Fruit fly (Drosophila melanogaster) whole organism, embryonic: ENCODE results near the gene CaBP1.

Experiments used
- ATbp ChIP-seq: fragments of 200-800 bp; sonication (Bioruptor generic); optimal IDR thresholded peaks from 2 replicates; lab custom pipeline; 2017; ENCODE audit warnings: missing biosample characterization, mild to moderate bottlenecking, missing genetic modification characterization, missing genetic modification reagents
- Awh ChIP-seq: fragments of 200-800 bp; sonication (Bioruptor generic); IDR thresholded peaks from 2 replicates; pipeline ENCODE4, ENCODE4 v1.3.6; 2022; ENCODE audit warnings: missing biosample characterization, missing genetic modification characterization
- B-H2 ChIP-seq: fragments of 200-800 bp; sonication (Bioruptor generic); optimal IDR thresholded peaks from 2 replicates; lab custom pipeline; 2018; ENCODE audit warnings: missing biosample characterization, mild to moderate bottlenecking, missing genetic modification characterization
- C15 ChIP-seq: fragments of 200-800 bp; sonication (Bioruptor generic); IDR thresholded peaks from 3 replicates; pipeline ENCODE4 v1.3.6; 2022; ENCODE audit warnings: missing biosample characterization, missing genetic modification characterization
- CG10274 ChIP-seq: fragments of 200-800 bp; sonication (Bioruptor generic); optimal IDR thresholded peaks from 3 replicates; lab custom pipeline; 2017; ENCODE audit warnings: missing biosample characterization, mild to moderate bottlenecking, missing genetic modification characterization
- CG11398 ChIP-seq: fragments of 200-800 bp; sonication (Bioruptor generic); optimal IDR thresholded peaks from 2 replicates; lab custom pipeline; 2016; ENCODE audit warnings: missing biosample characterization, missing genetic modification characterization
- CG11695 ChIP-seq: fragments of 200-800 bp; sonication (Bioruptor generic); IDR thresholded peaks from 3 replicates; pipeline ENCODE4 v1.3.6; 2022; ENCODE audit warnings: missing biosample characterization, missing genetic modification characterization
- CG11696 ChIP-seq: fragments of 200-800 bp; sonication (Bioruptor generic); IDR thresholded peaks from 2 replicates; pipeline ENCODE4 v1.3.6; 2022; ENCODE audit warnings: missing biosample characterization, missing genetic modification characterization
- CG14050 ChIP-seq: fragments of 200-800 bp; sonication (Bioruptor generic); IDR thresholded peaks from 3 replicates; pipeline ENCODE4 v1.3.6; 2022; ENCODE audit warnings: missing biosample characterization, missing genetic modification characterization
- CG14667 ChIP-seq: fragments of 200-800 bp; sonication (Bioruptor generic); IDR thresholded peaks from 2 replicates; pipeline ENCODE4 v1.3.6; 2022; ENCODE audit warnings: missing biosample characterization, missing genetic modification characterization
- CG1603 ChIP-seq: fragments of 200-800 bp; sonication (Bioruptor generic); optimal IDR thresholded peaks from 2 replicates; lab custom pipeline; 2019; ENCODE audit warnings: missing biosample characterization, mild to moderate bottlenecking, missing genetic modification characterization, moderate library complexity
- CG17186 ChIP-seq: fragments of 200-800 bp; sonication (Bioruptor generic); optimal IDR thresholded peaks from 3 replicates; lab custom pipeline; 2017; ENCODE audit warnings: missing biosample characterization, missing genetic modification reagents, missing genetic modification characterization
- CG17328 ChIP-seq: fragments of 200-800 bp; sonication (Bioruptor generic); IDR thresholded peaks from 2 replicates; pipeline ENCODE4 v1.3.6; 2022; ENCODE audit warnings: missing biosample characterization, missing genetic modification characterization
- CG17829 ChIP-seq: fragments of 200-800 bp; optimal IDR thresholded peaks from 2 replicates; lab custom pipeline; 2019; ENCODE audit warnings: missing biosample characterization, mild to moderate bottlenecking, missing genetic modification characterization, moderate library complexity
- CG1792 ChIP-seq: fragments of 200-800 bp; sonication (Bioruptor generic); optimal IDR thresholded peaks from 2 replicates; lab custom pipeline; 2016; ENCODE audit warnings: missing biosample characterization, missing genetic modification characterization
- CG2129 ChIP-seq: fragments of 200-800 bp; sonication (Bioruptor generic); IDR thresholded peaks from 2 replicates; pipeline ENCODE4 v1.3.6; 2022; ENCODE audit warnings: missing biosample characterization, missing genetic modification characterization; ENCODE audit not compliant: partially characterized antibody
- CG2199 ChIP-seq: fragments of 200-800 bp; sonication (Bioruptor generic); IDR thresholded peaks from 3 replicates; pipeline ENCODE4 v1.3.6; 2022; ENCODE audit warnings: missing biosample characterization, missing genetic modification characterization
- CG3163 ChIP-seq: fragments of 200-800 bp; sonication (Bioruptor generic); optimal IDR thresholded peaks from 3 replicates; lab custom pipeline; 2016; ENCODE audit warnings: missing biosample characterization, missing genetic modification characterization
- CG3281 ChIP-seq: fragments of 200-800 bp; sonication (Bioruptor generic); optimal IDR thresholded peaks from 3 replicates; lab custom pipeline; 2017; ENCODE audit warnings: missing biosample characterization, mild to moderate bottlenecking, missing genetic modification characterization
- CG3407 ChIP-seq: fragments of 200-800 bp; sonication (Bioruptor generic); optimal IDR thresholded peaks from 2 replicates; lab custom pipeline; 2018; ENCODE audit warnings: missing biosample characterization, mild to moderate bottlenecking, missing genetic modification characterization
- CG6654 ChIP-seq: fragments of 200-800 bp; sonication (Bioruptor generic); optimal IDR thresholded peaks from 2 replicates; lab custom pipeline; 2017; ENCODE audit warnings: missing biosample characterization, mild to moderate bottlenecking, missing genetic modification characterization
- CG8765 ChIP-seq: fragments of 200-800 bp; sonication (Bioruptor generic); IDR thresholded peaks from 2 replicates; pipeline ENCODE4 v1.3.6; 2022; ENCODE audit warnings: missing biosample characterization, missing genetic modification characterization
- Camta ChIP-seq: fragments of 200-800 bp; sonication (Bioruptor generic); optimal IDR thresholded peaks from 2 replicates; lab custom pipeline; 2016; ENCODE audit warnings: missing biosample characterization, missing genetic modification characterization
- H2.0 ChIP-seq: fragments of 200-800 bp; sonication (Bioruptor generic); IDR thresholded peaks from 2 replicates; pipeline ENCODE4 v1.3.6; 2022; ENCODE audit warnings: missing biosample characterization, missing genetic modification characterization
- Hmx ChIP-seq: fragments of 200-800 bp; sonication (Bioruptor generic); optimal IDR thresholded peaks from 2 replicates; lab custom pipeline; 2016; ENCODE audit warnings: missing biosample characterization, missing genetic modification characterization
- Hsf ChIP-seq: fragments of 200-800 bp; sonication (Bioruptor generic); optimal IDR thresholded peaks from 3 replicates; lab custom pipeline; 2016; ENCODE audit warnings: missing biosample characterization, missing genetic modification characterization
- Mrtf ChIP-seq: fragments of 200-800 bp; sonication (Bioruptor generic); IDR thresholded peaks from 3 replicates; pipeline ENCODE4 v1.3.6; 2022; ENCODE audit warnings: missing biosample characterization, missing genetic modification characterization
- NC2α ChIP-seq: fragments of 200-800 bp; sonication (Bioruptor generic); optimal IDR thresholded peaks from 2 replicates; lab custom pipeline; 2016; ENCODE audit warnings: missing biosample characterization, missing genetic modification characterization
- Neu2 ChIP-seq: fragments of 200-800 bp; sonication (Bioruptor generic); optimal IDR thresholded peaks from 3 replicates; lab custom pipeline; 2016; ENCODE audit warnings: missing biosample characterization, missing genetic modification characterization, borderline replicate concordance
- Nf-YB ChIP-seq: fragments of 200-800 bp; sonication (Bioruptor generic); optimal IDR thresholded peaks from 3 replicates; lab custom pipeline; 2019; ENCODE audit warnings: missing biosample characterization, mild to moderate bottlenecking, missing genetic modification characterization, moderate library complexity
- Oli ChIP-seq: fragments of 200-800 bp; sonication (Bioruptor generic); optimal IDR thresholded peaks from 2 replicates; lab custom pipeline; 2018; ENCODE audit warnings: missing biosample characterization, mild to moderate bottlenecking, missing genetic modification characterization, moderate library complexity
- Scr ChIP-seq: fragments of 200-800 bp; sonication (Bioruptor generic); IDR thresholded peaks from 2 replicates; pipeline ENCODE4 v1.3.6; 2022; ENCODE audit warnings: missing biosample characterization, missing genetic modification characterization; ENCODE audit not compliant: partially characterized antibody
- ab ChIP-seq: fragments of 200-800 bp; sonication (Bioruptor generic); optimal IDR thresholded peaks from 2 replicates; lab custom pipeline; 2016; ENCODE audit warnings: missing biosample characterization, missing genetic modification characterization
- abd-A ChIP-seq: fragments of 200-800 bp; sonication (Bioruptor generic); optimal IDR thresholded peaks from 3 replicates; lab custom pipeline; 2019; ENCODE audit warnings: missing biosample characterization, mild to moderate bottlenecking, missing genetic modification characterization, moderate library complexity
- bowl ChIP-seq: fragments of 200-800 bp; sonication (Bioruptor generic); IDR thresholded peaks from 2 replicates; pipeline ENCODE4 v1.3.6; 2022; ENCODE audit warnings: missing biosample characterization, missing genetic modification characterization
- br ChIP-seq: fragments of >200 bp; optimal IDR thresholded peaks from 2 replicates; lab custom pipeline; 2017
- btn ChIP-seq: fragments of 200-800 bp; sonication (Bioruptor generic); optimal IDR thresholded peaks from 2 replicates; lab custom pipeline; 2016; ENCODE audit warnings: missing biosample characterization, missing genetic modification characterization
- dati ChIP-seq: fragments of 200-800 bp; sonication (Bioruptor generic); IDR thresholded peaks from 2 replicates; pipeline ENCODE4 v1.3.6; 2022; ENCODE audit warnings: missing biosample characterization, missing genetic modification characterization
- dpn ChIP-seq, 2 experiments: fragments of 200-800 bp; sonication (Bioruptor generic); optimal IDR thresholded peaks; 3 replicates each; lab custom pipeline; 2016; ENCODE audit warnings: missing biosample characterization in 2 of 2, missing genetic modification characterization in 2 of 2
- en ChIP-seq: fragments of 200-800 bp; sonication (Bioruptor generic); optimal IDR thresholded peaks from 2 replicates; lab custom pipeline; 2016; ENCODE audit warnings: missing biosample characterization, missing genetic modification characterization
- esg ChIP-seq: fragments of 200-800 bp; sonication (Bioruptor generic); conservative IDR thresholded peaks from 2 replicates; pipeline ENCODE4 v1.3.6; 2022; ENCODE audit warnings: missing biosample characterization, missing genetic modification characterization
- h ChIP-seq: fragments of >200 bp; optimal IDR thresholded peaks from 2 replicates; lab custom pipeline; 2017
- hbn ChIP-seq: fragments of 200-800 bp; sonication (Bioruptor generic); IDR thresholded peaks from 2 replicates; pipeline ENCODE4 v1.3.6; 2022; ENCODE audit warnings: missing biosample characterization, missing genetic modification characterization; ENCODE audit not compliant: partially characterized antibody
- jing ChIP-seq: fragments of 200-800 bp; sonication (Bioruptor generic); optimal IDR thresholded peaks from 2 replicates; lab custom pipeline; 2018; ENCODE audit warnings: missing biosample characterization, mild to moderate bottlenecking, missing genetic modification characterization
- kah ChIP-seq: fragments of 200-800 bp; sonication (Bioruptor generic); optimal IDR thresholded peaks from 2 replicates; lab custom pipeline; 2018; ENCODE audit warnings: missing biosample characterization, mild to moderate bottlenecking, missing genetic modification characterization
- nerfin-2 ChIP-seq: fragments of 200-800 bp; sonication (Bioruptor generic); IDR thresholded peaks from 2 replicates; pipeline ENCODE4 v1.3.6; 2022; ENCODE audit warnings: missing biosample characterization, missing genetic modification characterization; ENCODE audit not compliant: partially characterized antibody
- pfk ChIP-seq: fragments of 200-800 bp; sonication (Bioruptor generic); optimal IDR thresholded peaks from 2 replicates; lab custom pipeline; 2018; ENCODE audit warnings: missing biosample characterization, mild to moderate bottlenecking, missing genetic modification characterization, moderate library complexity
- row ChIP-seq: fragments of 200-800 bp; sonication (Bioruptor generic); IDR thresholded peaks from 3 replicates; pipeline ENCODE4 v1.3.6; 2022; ENCODE audit warnings: missing biosample characterization, missing genetic modification characterization
- so ChIP-seq: fragments of 200-800 bp; sonication (Bioruptor generic); IDR thresholded peaks from 3 replicates; pipeline ENCODE4 v1.3.6; 2022; ENCODE audit warnings: missing biosample characterization, missing genetic modification characterization
- yki ChIP-seq: fragments of >200 bp; optimal IDR thresholded peaks from 3 replicates; lab custom pipeline; 2018

Gene CaBP1

DNA sequence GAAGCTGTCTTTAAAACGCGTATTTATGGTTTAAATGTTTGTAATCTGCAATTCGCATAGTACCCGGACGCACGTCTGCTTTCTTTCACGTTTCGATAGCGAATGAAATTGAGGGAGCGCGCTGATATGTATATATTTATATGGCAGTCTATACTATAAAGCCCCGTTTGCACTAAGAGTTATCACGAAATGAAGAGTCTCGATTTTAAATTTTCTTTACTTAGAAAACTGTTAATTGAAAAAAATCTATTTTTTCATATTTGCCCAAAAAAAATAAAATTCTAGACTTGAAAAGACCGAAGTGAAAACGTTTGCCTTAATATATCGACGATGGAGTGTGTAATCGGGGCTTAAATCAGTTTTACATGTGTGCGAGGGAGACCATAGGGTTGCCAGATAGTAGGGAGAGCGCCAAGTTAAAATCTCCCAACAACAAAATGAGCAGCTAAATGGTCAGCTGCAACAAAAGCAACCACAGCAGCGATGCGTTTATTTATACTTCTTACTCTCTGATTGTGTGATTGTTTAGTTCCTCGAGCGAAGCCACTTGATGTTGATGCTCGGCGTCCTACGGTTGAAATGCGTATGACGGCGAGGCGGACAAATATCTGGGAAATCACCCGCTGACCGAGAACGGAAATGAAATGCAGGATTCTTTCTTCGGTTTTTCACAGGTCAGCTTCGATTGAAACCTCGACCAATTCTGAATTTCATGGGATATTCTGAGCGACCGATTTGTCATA, 30.8 kb downstream of the CaBP1 start, which contains the start of gene cact (continued):
- TF ChIP-seq en (GFP tag; lab: Kevin White, UChicago) (peak; percentile 88), H2.0 (GFP tag; lab: Robert Waterston, UW) (peak; percentile 88), nerfin-2 (GFP tag; lab: Robert Waterston, UW) (no peak), C15 (0 out of 3 replicates have a peak, but pooled peaks have one; percentile 53), jing (peak; percentile 75), so (GFP tag; lab: Robert Waterston, UW) (peak; percentile 92), kah (peak; percentile 53), CG2199 (GFP tag; lab: Robert Waterston, UW) (peak; percentile 87), bowl (peak; percentile 32; the same call in 1 of the 2 replicates), CG14667 (GFP tag; lab: Robert Waterston, UW) (no peak; the same call in 1 of the 2 replicates), B-H2 (peak; percentile 89), CG17328 (GFP tag; lab: Robert Waterston, UW) (peak; percentile 91), Neu2 (peak; percentile 60), esg (peak; percentile 90), Scr (GFP tag; lab: Robert Waterston, UW) (peak; percentile 69), row (GFP tag; lab: Robert Waterston, UW) (peak; percentile 98), Camta (GFP tag; lab: Kevin White, UChicago) (peak; percentile 87), CG11398 (peak; percentile 91), NC2α (peak; percentile 93), CG10274 (GFP tag; lab: Kevin White, UChicago) (peak; percentile 4), CG11695 (GFP tag; lab: Robert Waterston, UW) (peak; percentile 89), Awh (GFP tag; lab: Robert Waterston, UW) (peak; percentile 69), CG17829 (tag; lab: Kevin White, UChicago) (peak; percentile 95), CG14050 (GFP tag; lab: Robert Waterston, UW) (peak; percentile 86), Nf-YB (GFP tag; lab: Kevin White, UChicago) (peak; percentile 82), CG3407 (GFP tag; lab: Kevin White, UChicago) (peak; percentile 79), Oli (peak; percentile 92), Hmx (GFP tag; lab: Kevin White, UChicago) (peak; percentile 88), hbn (GFP tag; lab: Robert Waterston, UW) (peak; percentile 61), br (lab: Kevin White, UChicago) (no peak), CG8765 (GFP tag; lab: Robert Waterston, UW) (peak; percentile 83), dati (GFP tag; lab: Robert Waterston, UW) (no peak; the same call in 1 of the 2 replicates), Hsf (GFP tag; lab: Kevin White, UChicago) (peak; percentile 95), btn (GFP tag; lab: Kevin White, UChicago) (peak; percentile 77), CG3163 (GFP tag; lab: Kevin White, UChicago) (peak; percentile 80), pfk (peak; percentile 39), Mrtf (peak; percentile 86; the same call in 2 of the 3 replicates), CG1792 (GFP tag; lab: Kevin White, UChicago) (peak; percentile 91), dpn (GFP tag; optimal IDR thresholded peaks at IDR 0.05; lab: Kevin White, UChicago) (peak; percentile 95), CG3281 (GFP tag; lab: Kevin White, UChicago) (peak; percentile 89), ATbp (peak; percentile 70), CG11696 (GFP tag; lab: Robert Waterston, UW) (peak; percentile 73), CG6654 (GFP tag; lab: Kevin White, UChicago) (peak; percentile 78), abd-A (tag; lab: Kevin White, UChicago) (peak; percentile 94), CG2129 (GFP tag; lab: Robert Waterston, UW) (no peak), ab (GFP tag; lab: Kevin White, UChicago) (peak; percentile 47), yki (lab: Kevin White, UChicago) (no peak), CG1603 (tag; lab: Kevin White, UChicago) (peak; percentile 50), CG17186 (peak; percentile 73), h (lab: Kevin White, UChicago) (no peak)
